Fruit fly (Drosophila melanogaster) whole organism, embryonic: ENCODE measurements around the gene SuUR.
A peak's percentile ranks its signal among the peaks of the same experiment; 100 is the strongest.

Source experiments
- Ada2b ChIP-seq: fragments of 200-800 bp; sonication (Bioruptor generic); IDR thresholded peaks from 2 replicates; pipeline ENCODE4 v1.3.6; 2022; ENCODE audit warnings: missing biosample characterization, missing genetic modification characterization
- B-H1 ChIP-seq: fragments of 200-800 bp; sonication (Bioruptor generic); IDR thresholded peaks from 3 replicates; pipeline ENCODE4 v1.3.6; 2022; ENCODE audit warnings: missing biosample characterization, missing genetic modification characterization
- B-H2 ChIP-seq: fragments of 200-800 bp; sonication (Bioruptor generic); optimal IDR thresholded peaks from 2 replicates; lab custom pipeline; 2018; ENCODE audit warnings: missing biosample characterization, mild to moderate bottlenecking, missing genetic modification characterization
- CG10147 ChIP-seq: fragments of 200-800 bp; sonication (Bioruptor generic); optimal IDR thresholded peaks from 2 replicates; lab custom pipeline; 2019; ENCODE audit warnings: missing biosample characterization, mild to moderate bottlenecking, missing genetic modification characterization, moderate library complexity
- CG11085 ChIP-seq: fragments of 200-800 bp; sonication (Bioruptor generic); IDR thresholded peaks from 2 replicates; pipeline ENCODE4 v1.3.6; 2022; ENCODE audit warnings: missing biosample characterization, missing genetic modification characterization
- CG11504 ChIP-seq: fragments of 200-800 bp; sonication (Bioruptor generic); optimal IDR thresholded peaks from 3 replicates; lab custom pipeline; 2019; ENCODE audit warnings: missing biosample characterization, mild to moderate bottlenecking, missing genetic modification characterization, moderate library complexity
- CG12659 ChIP-seq: fragments of 200-800 bp; sonication (Bioruptor generic); optimal IDR thresholded peaks from 3 replicates; lab custom pipeline; 2017; ENCODE audit warnings: mild to moderate bottlenecking, missing biosample characterization, missing genetic modification reagents, missing genetic modification characterization
- CG17361 ChIP-seq: fragments of 200-800 bp; sonication (Bioruptor generic); IDR thresholded peaks from 3 replicates; pipeline ENCODE4 v1.3.6; 2022; ENCODE audit warnings: missing biosample characterization, missing genetic modification characterization
- CG17802 ChIP-seq: fragments of 200-800 bp; sonication (Bioruptor generic); optimal IDR thresholded peaks from 2 replicates; lab custom pipeline; 2018; ENCODE audit warnings: missing biosample characterization, mild to moderate bottlenecking, missing genetic modification characterization, moderate library complexity
- CG2678 ChIP-seq: fragments of 200-800 bp; sonication (Bioruptor generic); optimal IDR thresholded peaks from 3 replicates; lab custom pipeline; 2019; ENCODE audit warnings: missing biosample characterization, mild to moderate bottlenecking, missing genetic modification characterization, moderate library complexity
- CG33557 ChIP-seq: fragments of 200-800 bp; sonication (Bioruptor generic); optimal IDR thresholded peaks from 2 replicates; lab custom pipeline; 2019; ENCODE audit warnings: missing biosample characterization, mild to moderate bottlenecking, missing genetic modification characterization, moderate library complexity
- CG43689 ChIP-seq: fragments of 200-800 bp; sonication (Bioruptor generic); IDR thresholded peaks from 2 replicates; pipeline ENCODE4 v1.3.6; 2022; ENCODE audit warnings: missing biosample characterization, missing genetic modification characterization
- CG6854 ChIP-seq: fragments of 200-800 bp; sonication (Bioruptor generic); optimal IDR thresholded peaks from 3 replicates; lab custom pipeline; 2017; ENCODE audit warnings: missing biosample characterization, mild to moderate bottlenecking, missing genetic modification characterization
- CG8290 ChIP-seq, 3 experiments: fragments of 200-800 bp; sonication (Bioruptor generic); optimal IDR thresholded peaks; 2 replicates each; lab custom pipeline; 2016 to 2019; ENCODE audit warnings: missing biosample characterization in 3 of 3, missing genetic modification characterization in 3 of 3, mild to moderate bottlenecking in 2 of 3, moderate library complexity in 1 of 3
- CHES-1-like ChIP-seq: fragments of 200-800 bp; sonication (Bioruptor generic); optimal IDR thresholded peaks from 2 replicates; lab custom pipeline; 2016; ENCODE audit warnings: missing biosample characterization, missing genetic modification characterization
- Dad ChIP-seq: fragments of 200-800 bp; sonication (Bioruptor generic); optimal IDR thresholded peaks from 3 replicates; lab custom pipeline; 2016; ENCODE audit warnings: missing biosample characterization, missing genetic modification characterization
- Eip74EF ChIP-seq, 2 experiments: fragments of 200-800 bp in 1 of 2; fragments of >200 bp in 1 of 2; sonication (Bioruptor generic) in 1 of 2; optimal IDR thresholded peaks; 2 replicates each; lab custom pipeline; 2017 to 2019; ENCODE audit warnings: missing biosample characterization in 2 of 2, missing genetic modification characterization in 2 of 2, mild to moderate bottlenecking in 1 of 2, moderate library complexity in 1 of 2
- Fer3 ChIP-seq: fragments of 200-800 bp; sonication (Bioruptor generic); optimal IDR thresholded peaks from 2 replicates; lab custom pipeline; 2018; ENCODE audit warnings: missing biosample characterization, mild to moderate bottlenecking, missing genetic modification characterization, moderate library complexity
- Hr3 ChIP-seq: fragments of 200-800 bp; sonication (Bioruptor generic); optimal IDR thresholded peaks from 3 replicates; lab custom pipeline; 2016; ENCODE audit warnings: missing biosample characterization, missing genetic modification characterization
- Lhr ChIP-seq: fragments of 200-800 bp; sonication (Bioruptor generic); optimal IDR thresholded peaks from 3 replicates; lab custom pipeline; 2017; ENCODE audit warnings: mild to moderate bottlenecking, missing biosample characterization, missing genetic modification reagents, missing genetic modification characterization
- NfI ChIP-seq: fragments of 200-800 bp; sonication (Bioruptor generic); optimal IDR thresholded peaks from 3 replicates; lab custom pipeline; 2018; ENCODE audit warnings: missing biosample characterization, mild to moderate bottlenecking, missing genetic modification characterization, moderate library complexity
- Oaz ChIP-seq: fragments of 200-800 bp; sonication (Bioruptor generic); IDR thresholded peaks from 2 replicates; pipeline ENCODE4 v1.3.6; 2022; ENCODE audit warnings: missing biosample characterization, missing genetic modification characterization
- Optix ChIP-seq: fragments of 200-800 bp; sonication (Bioruptor generic); IDR thresholded peaks from 3 replicates; pipeline ENCODE4 v1.3.6; 2022; ENCODE audit warnings: missing biosample characterization, missing genetic modification characterization
- Poxn ChIP-seq: fragments of 200-800 bp; sonication (Bioruptor generic); IDR thresholded peaks from 2 replicates; pipeline ENCODE4 v1.3.6; 2022; ENCODE audit warnings: missing biosample characterization, missing genetic modification characterization
- ara ChIP-seq: fragments of 200-800 bp; sonication (Bioruptor generic); IDR thresholded peaks from 2 replicates; pipeline ENCODE4 v1.3.6; 2022; ENCODE audit warnings: missing biosample characterization, missing genetic modification characterization
- cad ChIP-seq: fragments of >200 bp; optimal IDR thresholded peaks from 2 replicates; lab custom pipeline; 2017; ENCODE audit warnings: missing biosample characterization, missing genetic modification characterization
- corto ChIP-seq: fragments of 200-800 bp; sonication (Bioruptor generic); optimal IDR thresholded peaks from 2 replicates; lab custom pipeline; 2016; ENCODE audit warnings: missing biosample characterization, mild to moderate bottlenecking, missing genetic modification characterization, moderate library complexity
- crc ChIP-seq: fragments of 200-800 bp; sonication (Bioruptor generic); optimal IDR thresholded peaks from 2 replicates; lab custom pipeline; 2016; ENCODE audit warnings: missing biosample characterization, missing genetic modification characterization
- da ChIP-seq: fragments of 200-800 bp; sonication (Bioruptor generic); optimal IDR thresholded peaks from 2 replicates; lab custom pipeline; 2016; ENCODE audit warnings: missing biosample characterization, missing genetic modification characterization
- disco-r ChIP-seq: fragments of 200-800 bp; sonication (Bioruptor generic); optimal IDR thresholded peaks from 2 replicates; lab custom pipeline; 2016; ENCODE audit warnings: missing biosample characterization, missing genetic modification characterization
- dmrt11E ChIP-seq: fragments of 200-800 bp; sonication (Bioruptor generic); optimal IDR thresholded peaks from 3 replicates; lab custom pipeline; 2018; ENCODE audit warnings: missing biosample characterization, mild to moderate bottlenecking, missing genetic modification characterization, moderate library complexity
- exex ChIP-seq: fragments of 200-800 bp; sonication (Bioruptor generic); optimal IDR thresholded peaks from 4 replicates; lab custom pipeline; 2018; ENCODE audit warnings: missing biosample characterization, mild to moderate bottlenecking, missing genetic modification characterization, moderate library complexity
- fd96Cb ChIP-seq: fragments of 200-800 bp; sonication (Bioruptor generic); optimal IDR thresholded peaks from 2 replicates; lab custom pipeline; 2018; ENCODE audit warnings: missing biosample characterization, mild to moderate bottlenecking, missing genetic modification characterization, moderate library complexity
- hkb ChIP-seq, 2 experiments: fragments of 200-800 bp in 1 of 2; fragments of >200 bp in 1 of 2; sonication (Bioruptor generic) in 1 of 2; IDR thresholded peaks in 1 of 2; optimal IDR thresholded peaks in 1 of 2; 2 replicates each; pipeline versions ENCODE4 v1.3.6 to Lab custom; 2017 to 2022; ENCODE audit warnings: missing biosample characterization in 1 of 2, missing genetic modification characterization in 1 of 2
- insv ChIP-seq, 2 experiments: fragments of 200-800 bp; sonication (Bioruptor generic); optimal IDR thresholded peaks; 3 replicates each; lab custom pipeline; 2016 to 2018; ENCODE audit warnings: missing biosample characterization in 2 of 2, missing genetic modification characterization in 2 of 2
- inv ChIP-seq: fragments of 200-800 bp; sonication (Bioruptor generic); IDR thresholded peaks from 2 replicates; pipeline ENCODE4 v1.3.6; 2022; ENCODE audit warnings: missing biosample characterization, missing genetic modification characterization; ENCODE audit not compliant: partially characterized antibody
- odd ChIP-seq: fragments of 200-800 bp; sonication (Bioruptor generic); optimal IDR thresholded peaks from 2 replicates; lab custom pipeline; 2017; ENCODE audit warnings: missing biosample characterization, mild to moderate bottlenecking, missing genetic modification characterization
- onecut ChIP-seq: fragments of 200-800 bp; sonication (Bioruptor generic); IDR thresholded peaks from 2 replicates; pipeline ENCODE4 v1.3.6; 2022; ENCODE audit warnings: missing biosample characterization, missing genetic modification characterization
- pita ChIP-seq: fragments of 200-800 bp; sonication (Bioruptor generic); optimal IDR thresholded peaks from 2 replicates; lab custom pipeline; 2017; ENCODE audit warnings: missing biosample characterization, mild to moderate bottlenecking, missing genetic modification characterization
- run ChIP-seq: fragments of 200-800 bp; sonication (Bioruptor generic); optimal IDR thresholded peaks from 3 replicates; lab custom pipeline; 2018; ENCODE audit warnings: missing biosample characterization, mild to moderate bottlenecking, missing genetic modification characterization
- sens-2 ChIP-seq: fragments of 200-800 bp; sonication (Bioruptor generic); IDR thresholded peaks from 2 replicates; pipeline ENCODE4 v1.3.6; 2022; ENCODE audit warnings: missing biosample characterization, missing genetic modification characterization
- sim ChIP-seq: fragments of 200-800 bp; sonication (Bioruptor generic); IDR thresholded peaks from 2 replicates; pipeline ENCODE4 v1.3.6; 2022; ENCODE audit warnings: missing biosample characterization, missing genetic modification characterization
- slou ChIP-seq: fragments of 200-800 bp; sonication (Bioruptor generic); optimal IDR thresholded peaks from 3 replicates; lab custom pipeline; 2016; ENCODE audit warnings: missing biosample characterization, missing genetic modification characterization
- sug ChIP-seq: fragments of 200-800 bp; optimal IDR thresholded peaks from 2 replicates; lab custom pipeline; 2019; ENCODE audit warnings: missing biosample characterization, mild to moderate bottlenecking, missing genetic modification characterization, moderate library complexity
- tll ChIP-seq, 2 experiments: fragments of 200-800 bp in 1 of 2; fragments of >200 bp in 1 of 2; sonication (Bioruptor generic) in 1 of 2; optimal IDR thresholded peaks; 2 replicates each; lab custom pipeline; 2017 to 2019; ENCODE audit warnings: missing biosample characterization in 2 of 2, missing genetic modification characterization in 2 of 2, mild to moderate bottlenecking in 1 of 2, moderate library complexity in 1 of 2
- twi ChIP-seq: fragments of 200-800 bp; optimal IDR thresholded peaks from 2 replicates; lab custom pipeline; 2019; ENCODE audit warnings: missing biosample characterization, mild to moderate bottlenecking, missing genetic modification characterization, moderate library complexity
- usp ChIP-seq: fragments of >200 bp; optimal IDR thresholded peaks from 2 replicates; lab custom pipeline; 2017; ENCODE audit warnings: missing biosample characterization, missing genetic modification characterization
- wdn ChIP-seq: fragments of 200-800 bp; sonication (Bioruptor generic); IDR thresholded peaks from 2 replicates; pipeline ENCODE4 v1.3.6; 2022; ENCODE audit warnings: missing biosample characterization, missing genetic modification characterization
- z ChIP-seq: fragments of 200-800 bp; sonication (Bioruptor generic); IDR thresholded peaks from 3 replicates; pipeline ENCODE4 v1.3.6; 2022; ENCODE audit warnings: missing biosample characterization, missing genetic modification characterization

Gene SuUR

dm6 chr3L:11093046-11093520 lies 28.3 kb downstream of the SuUR start, which contains the start of gene JIL-1 (continued):
- TF ChIP-seq cad (no peak), Oaz (GFP tag; lab: Robert Waterston, UW) (no peak), CG43689 (GFP tag; lab: Robert Waterston, UW) (0 out of 2 replicates have a peak, but pooled peaks have one; percentile 31), exex (tag; lab: Kevin White, UChicago) (no peak), sug (tag; lab: Kevin White, UChicago) (peak; percentile 67), tll (GFP tag; optimal IDR thresholded peaks at IDR 0.05; lab: Kevin White, UChicago) (no peak), dmrt11E (tag; lab: Kevin White, UChicago) (peak; percentile 36), hkb (optimal IDR thresholded peaks at IDR 0.05; lab: Kevin White, UChicago) (no peak), hkb (GFP tag; IDR thresholded peaks at IDR 0.05; lab: Robert Waterston, UW) (peak; percentile 26; the same call in 1 of the 2 replicates), da (no peak), CG17361 (GFP tag; lab: Robert Waterston, UW) (peak; percentile 61), sim (GFP tag; lab: Robert Waterston, UW) (no peak), CG11504 (peak; percentile 61), Poxn (GFP tag; lab: Robert Waterston, UW) (no peak), fd96Cb (peak; percentile 40), CG8290 (GFP tag; optimal IDR thresholded peaks at IDR 0.05; lab: Kevin White, UChicago) (peak; percentile 59), CG8290 (tag; optimal IDR thresholded peaks at IDR 0.05; lab: Kevin White, UChicago) (peak; percentile 9 to 74), twi (no peak), Hr3 (GFP tag; lab: Kevin White, UChicago) (peak; percentile 65), CG6854 (GFP tag; lab: Kevin White, UChicago) (no peak), CHES-1-like (GFP tag; lab: Kevin White, UChicago) (no peak), crc (GFP tag; lab: Kevin White, UChicago) (no peak), CG11085 (peak; percentile 76), NfI (GFP tag; lab: Kevin White, UChicago) (peak; percentile 72), CG10147 (peak; percentile 53), Dad (GFP tag; lab: Kevin White, UChicago) (peak; percentile 69), Optix (no peak), slou (GFP tag; lab: Kevin White, UChicago) (peak; percentile 47), Lhr (GFP tag; lab: Kevin White, UChicago) (no peak), CG17802 (tag; lab: Kevin White, UChicago) (peak; percentile 36), z (0 out of 3 replicates have a peak, but pooled peaks have one; percentile 28), B-H2 (GFP tag; lab: Kevin White, UChicago) (peak; percentile 86), CG12659 (peak; percentile 75), Eip74EF (GFP tag; optimal IDR thresholded peaks at IDR 0.05; lab: Kevin White, UChicago) (no peak), onecut (GFP tag; lab: Robert Waterston, UW) (peak; percentile 56), usp (GFP tag; lab: Kevin White, UChicago) (no peak), wdn (GFP tag; lab: Robert Waterston, UW) (peak; percentile 65), inv (GFP tag; lab: Robert Waterston, UW) (peak; percentile 83), sens-2 (no peak), insv (GFP tag; optimal IDR thresholded peaks at IDR 0.05; lab: Kevin White, UChicago) (no peak), Fer3 (peak; percentile 54), disco-r (GFP tag; lab: Kevin White, UChicago) (no peak), pita (GFP tag; lab: Kevin White, UChicago) (no peak), CG33557 (GFP tag; lab: Kevin White, UChicago) (peak; percentile 28), CG2678 (peak; percentile 56), B-H1 (no peak), ara (peak; percentile 68; the same call in 1 of the 2 replicates), corto (no peak), odd (GFP tag; lab: Kevin White, UChicago) (no peak), run (tag; lab: Kevin White, UChicago) (no peak), Ada2b (GFP tag; lab: Robert Waterston, UW) (peak; percentile 66)
